Worm (Caenorhabditis elegans) whole organism, L3 larva: ENCODE results near the gene dhs-13.

Experiments used
- R02D3.7 ChIP-seq: fragments of 150-350 bp; optimal IDR thresholded peaks from 2 replicates; lab custom pipeline; 2014; ENCODE audit warnings: missing biosample characterization, missing genetic modification characterization
- ZK546.5 ChIP-seq: sonication (generic microtip); optimal IDR thresholded peaks from 2 replicates; lab custom pipeline; 2017; ENCODE audit warnings: missing biosample characterization, missing genetic modification characterization
- ama-1 ChIP-seq: fragments of 150-350 bp; optimal IDR thresholded peaks from 2 replicates; lab custom pipeline; 2018
- ceh-16 ChIP-seq: sonication (generic microtip); optimal IDR thresholded peaks from 2 replicates; lab custom pipeline; 2017; ENCODE audit warnings: missing biosample characterization, missing genetic modification characterization
- ceh-28 ChIP-seq: fragments of 150-350 bp; optimal IDR thresholded peaks from 2 replicates; lab custom pipeline; 2014; ENCODE audit warnings: missing biosample characterization, missing genetic modification reagents, missing genetic modification characterization
- ceh-82 ChIP-seq: fragments of 150-350 bp; optimal IDR thresholded peaks from 2 replicates; lab custom pipeline; 2014; ENCODE audit warnings: missing biosample characterization, missing genetic modification characterization
- ceh-9 ChIP-seq: sonication (generic microtip); optimal IDR thresholded peaks from 2 replicates; lab custom pipeline; 2018; ENCODE audit warnings: missing biosample characterization, missing genetic modification characterization
- daf-12 ChIP-seq: fragments of 150-350 bp; optimal IDR thresholded peaks from 2 replicates; lab custom pipeline; 2014; ENCODE audit warnings: missing biosample characterization, missing genetic modification reagents, missing genetic modification characterization
- egl-27 ChIP-seq: sonication (generic microtip); optimal IDR thresholded peaks from 4 replicates; lab custom pipeline; 2017; ENCODE audit warnings: missing biosample characterization, missing genetic modification reagents, missing genetic modification characterization
- egl-5 ChIP-seq: fragments of 150-350 bp; optimal IDR thresholded peaks from 2 replicates; lab custom pipeline; 2017; ENCODE audit warnings: missing biosample characterization, missing genetic modification reagents, missing genetic modification characterization, inconsistent platforms
- elt-1 ChIP-seq: fragments of 150-350 bp; optimal IDR thresholded peaks from 2 replicates; lab custom pipeline; 2014; ENCODE audit warnings: missing biosample characterization, missing genetic modification characterization
- elt-2 ChIP-seq: sonication (generic microtip); optimal IDR thresholded peaks from 2 replicates; lab custom pipeline; 2016; ENCODE audit warnings: missing genetic modification reagents, mild to moderate bottlenecking, missing genetic modification characterization, missing compliant biosample characterization
- elt-3 ChIP-seq, 3 experiments: fragments of 150-350 bp in 1 of 3; sonication (generic microtip) in 2 of 3; optimal IDR thresholded peaks; 2 replicates in 2 of 3; 4 replicates in 1 of 3; lab custom pipeline; 2014 to 2017; ENCODE audit warnings: missing biosample characterization in 3 of 3, missing genetic modification characterization in 3 of 3
- hmg-11 ChIP-seq: sonication (generic microtip); optimal IDR thresholded peaks from 2 replicates; lab custom pipeline; 2016; ENCODE audit warnings: missing genetic modification characterization, missing compliant biosample characterization
- jun-1 ChIP-seq: fragments of 150-350 bp; optimal IDR thresholded peaks from 2 replicates; lab custom pipeline; 2014; ENCODE audit warnings: missing biosample characterization, missing genetic modification reagents, missing genetic modification characterization
- lin-15B ChIP-seq: fragments of 150-350 bp; optimal IDR thresholded peaks from 2 replicates; lab custom pipeline; 2014; ENCODE audit warnings: missing biosample characterization, missing genetic modification characterization
- lin-39 ChIP-seq: fragments of 150-350 bp; optimal IDR thresholded peaks from 2 replicates; lab custom pipeline; 2018; ENCODE audit warnings: missing biosample characterization, missing genetic modification reagents, missing genetic modification characterization
- lsy-12 ChIP-seq: sonication (generic microtip); optimal IDR thresholded peaks from 2 replicates; lab custom pipeline; 2016; ENCODE audit warnings: mild to moderate bottlenecking, missing genetic modification characterization, missing compliant biosample characterization
- mdl-1 ChIP-seq: fragments of 150-350 bp; optimal IDR thresholded peaks from 2 replicates; lab custom pipeline; 2014; ENCODE audit warnings: missing biosample characterization, missing genetic modification characterization
- nfya-1 ChIP-seq: sonication (generic microtip); optimal IDR thresholded peaks from 2 replicates; lab custom pipeline; 2017; ENCODE audit warnings: missing genetic modification characterization, mild to moderate bottlenecking, missing compliant biosample characterization, antibody characterized with exemption, moderate library complexity; ENCODE audit not compliant: insufficient read depth
- nhr-11 ChIP-seq: fragments of 150-350 bp; optimal IDR thresholded peaks from 2 replicates; lab custom pipeline; 2014; ENCODE audit warnings: missing biosample characterization, missing genetic modification characterization
- nhr-12 ChIP-seq: fragments of 150-350 bp; optimal IDR thresholded peaks from 2 replicates; lab custom pipeline; 2014; ENCODE audit warnings: missing biosample characterization, missing genetic modification characterization
- nhr-23 ChIP-seq: fragments of 150-350 bp; optimal IDR thresholded peaks from 2 replicates; lab custom pipeline; 2014; ENCODE audit warnings: missing biosample characterization, missing genetic modification reagents, missing genetic modification characterization
- nhr-237 ChIP-seq: fragments of 150-350 bp; optimal IDR thresholded peaks from 2 replicates; lab custom pipeline; 2014; ENCODE audit warnings: missing biosample characterization, missing genetic modification characterization
- nhr-25 ChIP-seq: sonication (generic microtip); optimal IDR thresholded peaks from 2 replicates; lab custom pipeline; 2017; ENCODE audit warnings: missing biosample characterization, missing genetic modification characterization
- nhr-28 ChIP-seq: fragments of 150-350 bp; optimal IDR thresholded peaks from 2 replicates; lab custom pipeline; 2014; ENCODE audit warnings: missing biosample characterization, missing genetic modification characterization
- nhr-43 ChIP-seq: sonication (generic microtip); optimal IDR thresholded peaks from 2 replicates; lab custom pipeline; 2016; ENCODE audit warnings: mild to moderate bottlenecking, missing genetic modification characterization, missing compliant biosample characterization; ENCODE audit not compliant: poor library complexity, severe bottlenecking
- nhr-76 ChIP-seq: fragments of 150-350 bp; sonication (generic microtip); optimal IDR thresholded peaks from 5 replicates; lab custom pipeline; 2014; ENCODE audit warnings: missing biosample characterization, missing genetic modification characterization
- nhr-77 ChIP-seq: fragments of 150-350 bp; optimal IDR thresholded peaks from 2 replicates; lab custom pipeline; 2014; ENCODE audit warnings: missing biosample characterization, missing genetic modification characterization
- pha-4 ChIP-seq: fragments of 150-350 bp; optimal IDR thresholded peaks from 2 replicates; lab custom pipeline; 2014; ENCODE audit warnings: missing biosample characterization, missing genetic modification reagents, missing genetic modification characterization
- pqm-1 ChIP-seq: fragments of 150-350 bp; optimal IDR thresholded peaks from 2 replicates; lab custom pipeline; 2017; ENCODE audit warnings: missing biosample characterization, missing genetic modification characterization, inconsistent platforms
- snpc-4 ChIP-seq: fragments of 150-350 bp; optimal IDR thresholded peaks from 2 replicates; lab custom pipeline; 2014; ENCODE audit warnings: missing biosample characterization, missing genetic modification characterization
- tbx-2 ChIP-seq: sonication (generic microtip); optimal IDR thresholded peaks from 2 replicates; lab custom pipeline; 2016; ENCODE audit warnings: mild to moderate bottlenecking, missing genetic modification characterization, missing compliant biosample characterization
- zag-1 ChIP-seq: fragments of 150-350 bp; optimal IDR thresholded peaks from 2 replicates; lab custom pipeline; 2014; ENCODE audit warnings: missing biosample characterization, missing genetic modification characterization
- ztf-4 ChIP-seq: fragments of 150-350 bp; optimal IDR thresholded peaks from 2 replicates; lab custom pipeline; 2014; ENCODE audit warnings: missing biosample characterization, missing genetic modification characterization

Gene dhs-13

ce11 chrV:1804034-1804542, 32.6 kb upstream of the dhs-13 start:
- TF ChIP-seq daf-12 (no peak), nfya-1 (tag; lab: Kevin White, UChicago) (peak; percentile 12), egl-27 (tag; lab: Kevin White, UChicago) (no peak), zag-1 (tag; lab: Kevin White, UChicago) (no peak), ceh-82 (tag; lab: Kevin White, UChicago) (no peak), pha-4 (tag; lab: Kevin White, UChicago) (peak; percentile 37), hmg-11 (tag; lab: Kevin White, UChicago) (no peak), ama-1 (peak; percentile 92), pqm-1 (tag; lab: Kevin White, UChicago) (no peak)

ce11 chrV:1803043-1803442, 31.5 kb upstream of the dhs-13 start, which contains the start of gene srt-41:
Gene srt-41, minus strand, starts transcription at chrV:1803143.
- TF ChIP-seq snpc-4 (tag; lab: Kevin White, UChicago), result no peak
- TF ChIP-seq egl-27 (tag; lab: Kevin White, UChicago), result no peak
- no peak for TF ChIP-seq jun-1
- TF ChIP-seq nhr-28 (tag; lab: Kevin White, UChicago), result no peak
- TF ChIP-seq ztf-4 (tag; lab: Kevin White, UChicago), result no peak
- no peak for TF ChIP-seq pqm-1 (tag; lab: Kevin White, UChicago)
- TF ChIP-seq ceh-16 (tag; lab: Kevin White, UChicago), result no peak
- TF ChIP-seq nhr-43, result no peak
- TF ChIP-seq nhr-76, result no peak
- no peak for TF ChIP-seq nfya-1 (tag; lab: Kevin White, UChicago)
- no peak for TF ChIP-seq nhr-12 (tag; lab: Kevin White, UChicago)
- no peak for TF ChIP-seq lsy-12 (tag; lab: Kevin White, UChicago)
- TF ChIP-seq ceh-28 (tag; lab: Kevin White, UChicago), result no peak
- no peak for TF ChIP-seq lin-15B (tag; lab: Kevin White, UChicago)
- no peak for TF ChIP-seq nhr-237
- no peak for TF ChIP-seq elt-2
- TF ChIP-seq, all 47 proteins: peak for 0

- TF ChIP-seq ceh-82 (tag; lab: Kevin White, UChicago) (no peak), egl-5 (tag; lab: Kevin White, UChicago) (no peak), nhr-25 (tag; lab: Kevin White, UChicago) (no peak), lin-39 (tag; lab: Kevin White, UChicago) (no peak), lin-15B (tag; lab: Kevin White, UChicago) (no peak), elt-3 (tag; optimal IDR thresholded peaks at IDR 0.05; lab: Kevin White, UChicago) (no peak), nhr-76 (no peak), ceh-28 (tag; lab: Kevin White, UChicago) (no peak), nhr-11 (no peak), pqm-1 (tag; lab: Kevin White, UChicago) (no peak), mdl-1 (tag; lab: Kevin White, UChicago) (no peak), ceh-9 (tag; lab: Kevin White, UChicago) (no peak), elt-1 (tag; lab: Kevin White, UChicago) (no peak), ZK546.5 (tag; lab: Kevin White, UChicago) (no peak), nhr-237 (no peak)
Observed at ce11 chrV:1797900-1798299, 26.4 kb upstream of the dhs-13 start, which contains the start of gene F36H9.10. Gene F36H9.10, plus strand, starts transcription at chrV:1798200.

- TF ChIP-seq nhr-28 (tag; lab: Kevin White, UChicago) (no peak), tbx-2 (no peak), lin-39 (tag; lab: Kevin White, UChicago) (no peak), nhr-77 (tag; lab: Kevin White, UChicago) (no peak)
Observed at ce11 chrV:1794218-1794617, 22.7 kb upstream of the dhs-13 start, which contains the start of gene F36H9.1. Gene F36H9.1, plus strand, starts transcription at chrV:1794518.

ce11 chrV:1789495-1789894, 18.0 kb upstream of the dhs-13 start:
- TF ChIP-seq snpc-4 (tag; lab: Kevin White, UChicago) (no peak), nhr-43 (peak; percentile 92), elt-1 (tag; lab: Kevin White, UChicago) (peak; percentile 11), nhr-25 (tag; lab: Kevin White, UChicago) (peak; percentile 93), nhr-23 (tag; lab: Kevin White, UChicago) (peak; percentile 28), nfya-1 (tag; lab: Kevin White, UChicago) (peak; percentile 24), tbx-2 (peak; percentile 8), nhr-28 (tag; lab: Kevin White, UChicago) (no peak), elt-3 (tag; optimal IDR thresholded peaks at IDR 0.05; lab: Kevin White, UChicago) (peak in 1 of 3 experiments; percentile 16), R02D3.7 (tag; lab: Kevin White, UChicago) (no peak)
